Worm (Caenorhabditis elegans): ENCODE data around the gene gldi-7.
A peak's percentile ranks its signal among the peaks of the same experiment; 100 is the strongest.

gldi-7 gene

ce11 chrII:8562002-8562401 is 31.0 kb upstream of the gldi-7 start, which contains the start of gene F54C9.14:
TSS of gene F54C9.14 (plus strand) at chrII:8562302.
- TF ChIP-seq blmp-1 (tag; optimal IDR thresholded peaks at IDR 0.05) = no peak
- no peak for TF ChIP-seq ces-1 (GFP tag; optimal IDR thresholded peaks at IDR 0.05)
- no peak for TF ChIP-seq ceh-39 (tag; optimal IDR thresholded peaks at IDR 0.05)
- TF ChIP-seq pha-4 (tag; optimal IDR thresholded peaks at IDR 0.05) = no peak

- peak; percentile 59 for TF ChIP-seq lin-32 (GFP tag; optimal IDR thresholded peaks at IDR 0.05)
- TF ChIP-seq snpc-4 (tag; optimal IDR thresholded peaks at IDR 0.05) = no peak
- peak; percentile 88 for TF ChIP-seq cnd-1 (tag; optimal IDR thresholded peaks at IDR 0.05)
- peak; percentile 87 for TF ChIP-seq elt-3 (tag; optimal IDR thresholded peaks at IDR 0.05)
- TF ChIP-seq ceh-83 (GFP tag; optimal IDR thresholded peaks at IDR 0.05) = peak; percentile 78
- peak; percentile 21 for TF ChIP-seq sem-2 (GFP tag; optimal IDR thresholded peaks at IDR 0.05)
- peak; percentile 34 for TF ChIP-seq nhr-76 (tag; optimal IDR thresholded peaks at IDR 0.05)
- peak; percentile 48 for TF ChIP-seq nhr-28 (tag; optimal IDR thresholded peaks at IDR 0.05)
- TF ChIP-seq unc-120 (tag; optimal IDR thresholded peaks at IDR 0.05; ENCODE audit: poor library complexity, severe bottlenecking) = peak; percentile 95
- peak; percentile 91 for TF ChIP-seq hlh-1 (tag; optimal IDR thresholded peaks at IDR 0.05)
- peak; percentile 82 for TF ChIP-seq nhr-2 (tag; optimal IDR thresholded peaks at IDR 0.05)
- peak; percentile 99 for TF ChIP-seq lin-13 (tag; optimal IDR thresholded peaks at IDR 0.05)
- TF ChIP-seq ces-1 (GFP tag; optimal IDR thresholded peaks at IDR 0.05) = peak; percentile 72
- peak; percentile 92 for TF ChIP-seq drap-1 (GFP tag; optimal IDR thresholded peaks at IDR 0.05)
- TF ChIP-seq pha-4 (tag; optimal IDR thresholded peaks at IDR 0.05) = peak; percentile 100
- TF ChIP-seq flh-1 (GFP tag; optimal IDR thresholded peaks at IDR 0.05) = no peak
- TF ChIP-seq nhr-12 (tag; optimal IDR thresholded peaks at IDR 0.05) = peak; percentile 73
- TF ChIP-seq ceh-43 (GFP tag; optimal IDR thresholded peaks at IDR 0.05) = peak; percentile 64
- TF ChIP-seq bed-3 (GFP tag; optimal IDR thresholded peaks at IDR 0.05) = peak; percentile 46
- TF ChIP-seq M03D4.4 (tag; optimal IDR thresholded peaks at IDR 0.05) = peak; percentile 82
- peak; percentile 6 for TF ChIP-seq elt-1 (tag; optimal IDR thresholded peaks at IDR 0.05; ENCODE audit: borderline replicate concordance, insufficient read depth)
- peak; percentile 33 for TF ChIP-seq mab-5 (tag; optimal IDR thresholded peaks at IDR 0.05)
- peak; percentile 93 for TF ChIP-seq lsy-2 (tag; optimal IDR thresholded peaks at IDR 0.05)
- TF ChIP-seq ceh-39 (tag; optimal IDR thresholded peaks at IDR 0.05) = peak; percentile 99
- peak; percentile 100 for TF ChIP-seq mep-1 (tag; optimal IDR thresholded peaks at IDR 0.05)
- TF ChIP-seq ham-2 (GFP tag; optimal IDR thresholded peaks at IDR 0.05) = peak; percentile 69
- peak; percentile 61 for TF ChIP-seq zip-8 (tag; optimal IDR thresholded peaks at IDR 0.05)
- peak; percentile 59 for TF ChIP-seq unc-39 (tag; optimal IDR thresholded peaks at IDR 0.05)
- peak; percentile 81 for TF ChIP-seq mls-2 (tag; optimal IDR thresholded peaks at IDR 0.05)
- TF ChIP-seq unc-62 (GFP tag; optimal IDR thresholded peaks at IDR 0.05) = peak; percentile 85
- TF ChIP-seq tbx-8 (GFP tag; optimal IDR thresholded peaks at IDR 0.05) = peak; percentile 30
- no peak for TF ChIP-seq blmp-1 (tag; optimal IDR thresholded peaks at IDR 0.05)
- peak; percentile 72 for TF ChIP-seq ztf-11 (tag; optimal IDR thresholded peaks at IDR 0.05)
- peak; percentile 91 for TF ChIP-seq sptf-1 (tag; optimal IDR thresholded peaks at IDR 0.05)
- peak; percentile 98 for TF ChIP-seq nhr-237 (tag; optimal IDR thresholded peaks at IDR 0.05)
These were observed 30.2 kb upstream of the gldi-7 start, which contains the start of gene iff-2 for ce11 chrII:8561227-8561626. TSS of gene iff-2 (minus strand) at chrII:8561367.

- TF ChIP-seq blmp-1 (tag; optimal IDR thresholded peaks at IDR 0.05) = no peak
- TF ChIP-seq ces-1 (GFP tag; optimal IDR thresholded peaks at IDR 0.05) = peak; percentile 96
These were observed 28.2 kb upstream of the gldi-7 start for ce11 chrII:8559188-8559587.

- TF ChIP-seq bed-3 (GFP tag; optimal IDR thresholded peaks at IDR 0.05) (no peak), drap-1 (GFP tag; optimal IDR thresholded peaks at IDR 0.05) (no peak), elt-1 (tag; optimal IDR thresholded peaks at IDR 0.05; ENCODE audit: borderline replicate concordance, insufficient read depth) (no peak), ces-1 (GFP tag; optimal IDR thresholded peaks at IDR 0.05) (no peak), nhr-12 (tag; optimal IDR thresholded peaks at IDR 0.05) (no peak), lin-32 (GFP tag; optimal IDR thresholded peaks at IDR 0.05) (no peak), ham-2 (GFP tag; optimal IDR thresholded peaks at IDR 0.05) (no peak), nhr-237 (tag; optimal IDR thresholded peaks at IDR 0.05) (no peak), nhr-2 (tag; optimal IDR thresholded peaks at IDR 0.05) (no peak), hlh-1 (tag; optimal IDR thresholded peaks at IDR 0.05) (no peak)
These were observed 25.1 kb upstream of the gldi-7 start, which contains the start of gene glb-27 for ce11 chrII:8556166-8556565. TSS of gene glb-27 (minus strand) at chrII:8556266.

Measured in whole organism, mixed stage, embryonic.